Worm (Caenorhabditis elegans): Measurements from ENCODE around the gene ttll-4.

DNA sequence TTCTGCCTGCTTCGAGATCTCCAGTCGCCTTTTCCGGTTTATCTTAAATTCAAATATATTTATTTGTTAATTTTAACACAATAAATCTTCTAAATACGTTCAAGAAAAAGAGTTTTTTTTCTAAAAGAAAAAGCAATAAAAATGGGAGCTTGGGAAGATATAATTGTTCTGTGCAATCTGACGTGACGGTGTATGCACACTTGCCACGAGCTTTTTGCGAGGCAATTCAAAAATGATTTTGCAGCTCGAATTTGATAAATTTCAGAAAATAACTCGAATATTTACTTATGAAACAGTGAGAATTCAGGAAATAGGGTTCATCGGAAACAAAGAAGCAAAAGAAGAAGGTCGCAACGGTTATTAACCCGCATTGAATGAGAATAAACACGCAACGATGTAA, 30.9 kb upstream of the ttll-4 start:
- no peak for TF ChIP-seq dao-5 (tag; optimal IDR thresholded peaks at IDR 0.05)
- no peak for TF ChIP-seq him-1 (tag; optimal IDR thresholded peaks at IDR 0.05)
- TF ChIP-seq W03F9.2 (tag; optimal IDR thresholded peaks at IDR 0.05): no peak
